Worm (Caenorhabditis elegans): Measurements from ENCODE around the gene clec-144.

DNA sequence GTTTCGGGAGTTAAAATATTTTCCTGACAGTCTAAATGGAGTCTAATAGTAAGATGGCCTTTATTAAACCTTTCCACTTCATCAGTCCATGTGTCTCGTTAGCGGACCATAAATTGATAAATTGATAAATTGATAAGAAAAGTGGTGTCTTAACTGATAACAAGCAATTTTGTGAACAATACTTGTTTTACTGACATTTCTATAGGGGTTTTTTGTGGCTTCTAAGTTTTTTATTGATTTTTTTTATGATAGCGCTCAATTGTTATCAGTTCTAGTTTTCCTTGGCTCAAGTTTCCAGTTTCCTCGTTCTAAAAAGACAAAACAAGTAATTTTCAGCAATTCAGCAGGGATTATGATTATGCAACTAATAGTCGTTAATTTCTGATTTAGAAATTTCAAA is 29.9 kb downstream of the clec-144 start, which contains the start of gene F43G6.17:
- no peak for TF ChIP-seq T22C8.4 (GFP tag; IDR thresholded peaks at IDR 0.05)
- no peak for TF ChIP-seq tab-1 (GFP tag; IDR thresholded peaks at IDR 0.05)

All from whole organism, midembryonic.